Worm (Caenorhabditis elegans): Measurements from ENCODE around the gene F42E8.1.

DNA sequence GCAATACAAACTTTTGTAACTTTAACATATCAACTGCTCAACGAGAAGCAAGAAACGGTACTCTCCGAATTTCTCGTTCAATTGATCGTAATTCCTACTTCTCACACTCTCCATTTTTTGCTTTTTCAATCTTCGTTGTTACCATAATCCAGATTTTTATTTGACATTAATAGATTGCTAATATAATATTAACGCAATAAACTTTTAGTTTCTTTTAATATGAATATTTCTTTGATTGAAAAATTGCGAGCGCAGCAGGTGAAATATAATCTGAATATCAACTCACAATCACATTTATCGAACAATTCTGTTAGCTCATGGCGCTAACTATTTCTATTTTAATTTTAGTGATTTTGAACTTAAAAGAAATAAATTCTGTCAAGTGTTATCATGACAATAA lies 30.4 kb downstream of the F42E8.1 start, which contains the start of gene lurp-4:
- TF ChIP-seq pha-4 (GFP tag; IDR thresholded peaks at IDR 0.05) (no peak), pha-4 (tag; optimal IDR thresholded peaks at IDR 0.05) (no peak), T26A8.4 (GFP tag; IDR thresholded peaks at IDR 0.05) (no peak), nhr-76 (tag; optimal IDR thresholded peaks at IDR 0.05) (no peak), pqm-1 (tag; optimal IDR thresholded peaks at IDR 0.05) (no peak), mdl-1 (tag; optimal IDR thresholded peaks at IDR 0.05) (no peak)

Data from whole organism, L4 larva.